Worm (Caenorhabditis elegans) whole organism, dauer: Measurements from ENCODE around the gene inpp-4B.
"Not testable (repeated sequence)": the region's sequence is repeated elsewhere in the genome, so short reads cannot be mapped to it uniquely, and the experiment has no call there.

Experiments used
- unc-62 ChIP-seq: sonication (generic microtip); optimal IDR thresholded peaks from 2 replicates; lab custom pipeline; 2017; ENCODE audit warnings: missing biosample characterization, missing genetic modification reagents, missing genetic modification characterization

Gene inpp-4B

DNA sequence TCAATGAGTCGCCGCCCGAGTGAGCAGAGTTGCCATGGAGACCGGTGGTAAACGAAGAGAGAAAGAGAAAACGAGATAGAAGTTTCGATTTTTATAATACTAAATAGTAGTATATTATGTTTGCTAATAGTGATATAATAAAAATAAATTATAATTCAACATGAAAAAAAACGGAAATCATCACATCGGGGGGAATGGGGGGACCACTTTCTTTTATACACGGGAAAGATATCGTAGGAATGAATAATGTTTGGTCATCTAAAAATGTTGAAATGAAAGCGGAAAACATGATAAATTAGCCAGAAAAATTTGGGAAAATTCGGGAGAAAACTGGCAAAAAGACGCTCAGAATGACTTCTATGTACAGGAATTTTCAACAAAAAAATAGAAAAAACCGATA lies 5.0 kb downstream of the inpp-4B start, which contains the start of gene bbs-5:
Gene bbs-5, minus strand, starts transcription at position 101 of the 400 bp plus-strand sequence.
- no peak for TF ChIP-seq unc-62 (GFP tag; lab: Kevin White, UChicago)

DNA sequence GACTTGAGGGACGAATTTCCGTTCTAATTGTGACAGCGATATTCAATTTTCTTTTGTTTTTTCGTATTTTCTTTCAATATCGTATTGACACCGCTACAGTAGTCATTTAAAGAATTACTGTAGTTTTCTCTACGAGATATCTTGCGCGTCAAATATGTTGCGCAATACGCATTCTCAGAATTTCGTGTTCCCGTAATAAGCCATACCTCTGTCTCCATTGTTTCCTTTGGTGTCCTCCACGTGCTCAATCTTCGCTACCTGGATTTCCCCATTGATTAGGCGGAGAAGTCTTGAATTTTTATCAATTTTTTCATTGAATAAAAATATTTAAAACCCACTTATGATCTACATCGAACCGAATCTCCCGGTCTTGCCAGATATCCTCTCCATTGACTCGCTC lies 5.4 kb downstream of the inpp-4B start:
- no peak for TF ChIP-seq unc-62 (GFP tag; lab: Kevin White, UChicago)

DNA sequence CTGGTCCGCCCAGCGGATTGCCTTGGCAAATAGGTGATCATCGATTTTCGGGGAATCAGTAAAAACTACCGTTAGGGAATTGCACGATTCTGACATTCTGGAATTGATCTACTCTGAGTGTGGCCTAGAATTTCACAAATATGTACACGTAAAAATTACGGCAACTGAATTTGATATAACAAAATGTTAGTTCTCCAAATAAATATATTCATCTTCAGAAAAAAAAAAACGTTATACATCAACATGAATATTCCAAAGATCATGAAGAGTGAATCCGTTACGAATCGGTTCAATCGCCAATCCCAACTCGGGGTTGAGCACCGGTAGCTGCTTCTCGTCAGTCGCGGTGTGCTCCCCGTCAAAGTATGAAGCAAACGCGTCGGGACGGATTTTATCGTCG lies 8.0 kb downstream of the inpp-4B start, which contains the start of gene rip-1:
Gene rip-1, minus strand, starts transcription at position 101 of the 400 bp plus-strand sequence.
- no peak for TF ChIP-seq unc-62 (GFP tag; lab: Kevin White, UChicago)

DNA sequence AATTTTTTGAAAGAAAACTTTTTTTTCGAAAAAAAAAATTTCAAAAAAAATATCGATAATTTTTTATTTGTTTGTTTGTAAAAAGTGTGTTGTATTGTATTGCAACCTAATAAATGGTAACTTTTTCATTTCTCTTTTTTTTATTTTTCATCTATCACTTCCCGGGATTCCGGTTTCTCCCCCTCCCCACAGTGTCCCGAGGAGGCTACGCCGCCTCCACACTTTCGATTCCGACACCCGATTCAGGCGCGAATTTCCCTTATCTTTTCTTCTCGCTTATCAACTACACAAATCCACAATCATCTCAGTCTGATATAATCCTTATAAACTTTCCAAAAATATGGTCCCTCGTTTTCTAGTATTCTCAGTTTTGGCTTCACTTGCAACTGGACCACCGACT lies 12.1 kb downstream of the inpp-4B start, which contains the start of gene R01H10.4:
Gene R01H10.4, plus strand, starts transcription at position 236 of the 400 bp plus-strand sequence.
- no peak for TF ChIP-seq unc-62 (GFP tag; lab: Kevin White, UChicago)

DNA sequence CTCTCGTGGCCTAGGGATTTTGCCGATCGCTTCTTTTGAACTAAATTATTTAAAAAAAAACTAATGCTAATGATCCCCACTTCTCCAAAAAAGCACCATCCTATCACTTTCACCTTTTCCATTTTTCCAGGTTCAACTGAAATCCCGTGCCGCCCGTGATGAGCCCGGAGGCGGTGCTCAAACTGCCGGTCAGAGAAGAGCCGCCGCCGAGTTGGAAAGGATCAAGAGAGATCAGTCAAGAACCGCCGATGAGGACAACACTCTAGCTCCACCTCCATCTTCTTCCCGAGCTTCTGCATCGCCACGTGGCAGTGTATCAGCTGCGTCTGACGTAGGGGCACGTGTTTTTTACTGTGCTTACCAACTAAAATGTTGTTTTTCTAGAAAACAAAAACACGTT lies 13.3 kb downstream of the inpp-4B start:
- TF ChIP-seq unc-62 (GFP tag; lab: Kevin White, UChicago): no peak

DNA sequence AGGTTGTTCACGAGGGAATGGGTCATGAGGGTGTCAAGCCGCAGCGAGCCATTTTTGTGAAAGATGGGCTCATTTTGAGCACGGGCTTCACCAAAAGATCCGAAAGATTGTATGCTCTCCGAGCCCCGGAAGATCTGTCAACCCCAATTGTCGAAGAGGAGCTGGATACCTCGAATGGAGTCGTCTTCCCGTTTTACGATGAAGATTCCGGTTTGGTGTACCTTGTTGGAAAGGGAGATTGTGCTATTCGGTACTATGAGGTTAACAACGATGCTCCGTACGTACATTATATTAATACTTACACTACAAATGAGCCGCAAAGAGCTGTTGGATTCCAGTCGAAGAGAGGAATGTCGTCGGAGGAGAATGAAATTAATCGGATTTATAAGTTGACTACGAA lies 15.6 kb downstream of the inpp-4B start:
- no peak for TF ChIP-seq unc-62 (GFP tag; lab: Kevin White, UChicago)

DNA sequence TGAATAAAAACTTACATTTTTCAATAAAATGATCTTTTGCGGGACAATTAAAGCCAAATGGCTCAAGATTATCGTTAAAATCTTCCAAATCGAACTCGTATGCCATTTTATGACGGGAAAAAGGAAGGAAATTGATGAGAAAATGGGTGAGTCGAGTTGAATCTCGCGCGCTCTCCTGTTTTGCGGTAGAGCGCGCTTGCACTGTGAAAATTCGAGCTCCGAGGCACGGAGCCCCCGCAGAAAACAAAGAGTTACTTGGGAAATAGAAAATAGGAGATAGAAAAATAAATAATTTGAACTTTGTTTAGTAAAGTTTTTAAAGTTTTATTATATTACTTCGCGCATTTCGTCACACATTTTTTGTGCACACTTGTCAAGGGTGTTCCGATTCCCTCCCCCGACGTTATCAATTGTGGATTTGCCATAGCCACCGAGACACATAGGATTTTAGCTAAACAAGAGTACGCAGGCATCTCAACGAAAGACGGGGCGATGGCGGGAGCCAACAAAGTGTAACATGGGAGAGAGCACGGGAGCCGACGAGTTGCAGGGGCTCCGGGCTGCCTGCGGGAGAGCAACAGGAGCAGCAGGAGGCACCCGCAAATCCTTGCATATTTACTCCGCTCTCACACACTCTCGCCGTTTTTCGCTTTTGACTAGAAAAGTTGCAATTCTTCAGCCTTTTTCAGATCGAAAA lies 18.1 kb downstream of the inpp-4B start, which contains the start of the genes div-1 and cor-1:
Gene div-1, minus strand, starts transcription at position 119 of the 697 bp plus-strand sequence.
Gene cor-1, plus strand, starts transcription at position 671 of the 697 bp plus-strand sequence.
- TF ChIP-seq unc-62 (GFP tag; lab: Kevin White, UChicago): no peak

DNA sequence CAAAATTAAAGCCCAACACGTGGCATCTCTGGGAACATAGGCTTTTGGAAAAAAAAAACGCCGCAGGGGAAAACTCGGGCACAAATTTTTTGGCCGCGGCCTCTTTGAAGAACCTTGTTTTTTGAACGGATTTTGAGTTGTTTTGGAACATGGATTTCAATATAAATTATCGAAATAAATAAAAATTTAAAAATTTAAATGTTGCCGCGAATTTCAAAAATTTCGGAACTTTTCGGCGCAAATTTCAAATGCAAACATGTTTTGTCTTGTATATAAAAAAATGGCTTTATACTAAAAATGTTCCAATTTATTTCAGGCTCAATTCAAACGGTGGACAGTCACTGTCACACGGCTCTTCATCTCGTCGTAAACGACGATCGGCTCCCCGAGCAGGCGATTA lies 22.7 kb downstream of the inpp-4B start:
- TF ChIP-seq unc-62 (GFP tag; lab: Kevin White, UChicago): no peak

DNA sequence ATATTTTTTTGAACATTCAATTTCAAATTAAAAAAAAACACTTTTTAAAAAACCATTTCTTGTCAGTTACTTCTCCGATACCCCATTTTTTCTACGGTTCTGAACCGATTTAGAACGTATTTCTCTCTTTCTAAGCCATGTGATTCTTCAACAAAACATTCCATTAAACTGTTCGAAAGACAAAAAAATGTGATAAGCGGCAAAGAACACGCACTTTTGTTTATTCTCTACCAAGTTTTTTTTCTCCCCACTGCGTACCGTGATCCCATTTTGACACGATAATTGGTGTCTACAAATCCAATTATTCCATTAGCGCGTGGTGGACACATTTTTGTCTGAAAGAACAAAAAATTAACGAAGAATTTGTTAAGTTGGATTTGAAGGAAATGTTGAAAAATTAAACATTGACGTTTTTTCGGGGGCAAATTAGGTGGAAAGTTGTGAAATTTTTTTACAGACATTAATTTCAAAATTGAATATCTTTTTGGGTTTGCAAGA lies 25.3 kb downstream of the inpp-4B start:
- TF ChIP-seq unc-62 (GFP tag; lab: Kevin White, UChicago): no peak

DNA sequence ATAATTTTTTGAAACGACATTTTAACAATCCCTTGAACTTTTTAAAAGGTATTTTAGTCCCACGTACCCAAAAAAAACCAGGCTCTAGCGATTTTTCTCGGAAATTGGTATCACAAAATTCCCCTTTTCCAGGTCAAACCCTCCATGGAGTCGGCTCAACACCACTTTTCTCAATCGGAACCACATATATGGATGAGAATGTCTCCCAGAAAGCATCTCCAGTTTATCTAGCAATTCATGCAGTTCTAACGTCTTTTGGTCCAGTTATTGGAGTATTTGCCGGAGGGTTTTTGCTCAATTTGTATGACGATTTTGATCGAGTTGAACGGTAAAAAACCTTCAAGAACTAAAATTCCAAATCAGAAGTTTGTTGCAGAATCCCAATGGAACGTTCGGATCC lies 26.6 kb downstream of the inpp-4B start:
- TF ChIP-seq unc-62 (GFP tag; lab: Kevin White, UChicago): no peak

DNA sequence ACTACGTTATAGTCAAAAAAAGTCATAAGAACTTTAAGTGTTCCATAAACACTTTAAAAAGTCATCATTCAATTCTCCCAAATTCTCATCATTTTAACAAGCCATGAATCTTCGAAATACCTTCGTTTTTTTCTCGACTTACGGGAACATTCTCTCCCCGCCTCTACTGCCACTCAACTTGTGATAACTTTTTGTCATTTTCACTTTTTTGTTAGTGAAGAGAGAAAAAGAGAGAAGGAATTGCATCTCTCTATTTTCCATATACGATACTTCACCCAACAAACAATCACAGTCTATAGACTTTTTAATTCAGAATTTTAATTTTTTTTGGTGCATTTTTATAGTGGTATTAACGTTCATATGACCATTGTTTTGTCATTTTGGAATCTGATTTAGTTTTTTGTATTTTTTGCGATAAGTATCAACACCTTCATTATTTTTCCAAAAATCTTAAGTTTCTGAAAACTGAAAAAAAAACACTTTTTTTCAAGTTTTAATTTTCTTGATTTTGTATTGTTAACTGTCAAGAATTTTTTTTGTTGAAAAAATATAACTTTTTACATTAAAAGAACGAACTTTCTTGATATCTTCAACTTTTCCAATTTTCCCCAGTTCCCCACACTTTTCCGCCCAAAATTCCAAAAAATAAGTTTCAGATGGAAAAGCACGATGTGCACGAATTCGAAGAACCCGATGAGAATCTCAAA lies 28.1 kb downstream of the inpp-4B start, which contains the start of gene Y70G10A.3:
Gene Y70G10A.3, plus strand, starts transcription at position 657 of the 707 bp plus-strand sequence.
- no peak for TF ChIP-seq unc-62 (GFP tag; lab: Kevin White, UChicago)

DNA sequence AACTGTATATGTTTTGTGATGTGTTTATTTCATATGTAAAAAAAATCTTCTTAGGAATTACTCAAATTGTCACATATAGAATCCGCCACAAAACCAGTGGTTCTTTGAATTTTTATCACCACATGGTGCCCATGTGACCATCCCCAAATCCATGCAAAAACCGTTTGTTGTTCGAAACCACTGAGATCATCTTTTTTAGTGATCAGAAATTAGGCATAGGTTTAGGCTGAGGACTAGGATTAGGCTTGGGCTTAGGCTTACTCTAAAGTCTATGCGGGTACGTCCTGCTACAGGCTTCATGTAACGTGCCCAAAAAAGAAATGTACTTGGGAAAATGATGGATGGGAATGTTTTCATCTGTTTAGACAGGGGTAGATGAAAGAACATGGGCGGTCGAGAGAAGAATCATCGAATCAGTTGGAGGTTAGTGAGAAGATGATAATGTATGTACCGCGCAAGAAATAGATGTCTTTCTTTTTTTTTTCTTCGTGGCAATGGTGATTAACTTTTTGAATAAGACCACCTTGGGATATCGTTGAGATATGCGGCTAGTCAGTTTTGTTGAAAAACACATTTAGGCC lies 30.3 kb downstream of the inpp-4B start:
- TF ChIP-seq unc-62 (GFP tag; lab: Kevin White, UChicago): no peak

DNA sequence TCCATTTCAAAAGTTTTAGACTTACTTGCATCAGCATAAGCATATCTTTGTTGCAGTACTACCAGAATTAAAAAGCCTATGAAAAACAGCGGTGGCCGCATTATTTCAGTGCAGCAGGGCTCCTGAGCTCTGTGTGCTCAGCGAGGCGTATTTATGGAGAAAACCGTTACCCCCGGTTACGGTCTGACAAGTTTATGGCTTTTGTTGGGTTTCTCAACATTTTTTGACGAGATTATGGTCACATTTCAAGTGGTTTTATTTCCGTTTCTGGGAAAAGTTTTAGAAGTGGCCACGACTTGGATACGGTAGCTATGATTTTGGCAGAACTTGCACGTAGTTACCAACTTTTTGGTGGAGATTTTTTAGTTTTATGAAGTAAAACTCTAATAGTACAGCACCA lies 32.7 kb downstream of the inpp-4B start, which contains the start of gene paml-1:
Gene paml-1, minus strand, starts transcription at position 101 of the 400 bp plus-strand sequence.
- no peak for TF ChIP-seq unc-62 (GFP tag; lab: Kevin White, UChicago)

DNA sequence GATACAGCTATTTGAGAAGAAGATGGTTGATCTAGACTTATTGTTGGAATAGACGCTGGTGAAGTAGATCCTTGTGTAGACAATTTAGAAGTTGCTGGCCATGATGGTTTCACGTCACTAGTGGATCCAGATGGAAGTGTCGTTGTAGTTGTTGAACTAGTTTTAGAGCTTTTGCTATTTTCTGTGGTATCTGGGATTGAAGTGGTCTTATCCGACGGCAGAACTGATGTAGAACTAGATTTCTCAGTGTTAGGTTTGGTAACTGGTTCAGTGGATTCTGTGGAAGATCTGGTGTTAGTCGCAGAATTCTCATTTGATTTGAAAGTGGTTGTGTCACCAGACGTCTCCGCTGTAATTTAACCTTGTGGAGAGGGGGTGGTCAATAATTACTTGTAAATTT lies 35.0 kb downstream of the inpp-4B start:
- TF ChIP-seq unc-62 (GFP tag; lab: Kevin White, UChicago): no peak

DNA sequence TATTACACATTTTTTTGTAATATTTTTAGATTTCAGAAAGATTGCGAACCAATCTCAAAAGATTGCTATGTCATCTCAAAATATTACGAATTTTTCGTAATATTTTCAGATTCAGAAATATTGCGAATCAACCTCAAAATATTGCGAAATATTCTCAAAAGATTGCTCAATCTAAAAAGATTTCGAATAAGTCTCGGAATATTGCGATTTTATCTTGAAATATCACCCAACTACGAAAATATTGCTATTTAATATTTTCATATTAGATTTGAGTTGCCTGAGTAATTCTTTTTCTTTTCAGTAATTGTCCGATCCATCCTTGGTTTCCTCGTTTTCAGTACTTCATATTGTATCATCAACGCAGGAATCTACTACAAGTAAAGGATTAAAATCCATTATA lies 44.8 kb downstream of the inpp-4B start, which contains the start of gene Y70G10A.4:
Gene Y70G10A.4, plus strand, starts transcription at position 301 of the 400 bp plus-strand sequence.
- TF ChIP-seq unc-62 (GFP tag; lab: Kevin White, UChicago): not testable (repeated sequence)

DNA sequence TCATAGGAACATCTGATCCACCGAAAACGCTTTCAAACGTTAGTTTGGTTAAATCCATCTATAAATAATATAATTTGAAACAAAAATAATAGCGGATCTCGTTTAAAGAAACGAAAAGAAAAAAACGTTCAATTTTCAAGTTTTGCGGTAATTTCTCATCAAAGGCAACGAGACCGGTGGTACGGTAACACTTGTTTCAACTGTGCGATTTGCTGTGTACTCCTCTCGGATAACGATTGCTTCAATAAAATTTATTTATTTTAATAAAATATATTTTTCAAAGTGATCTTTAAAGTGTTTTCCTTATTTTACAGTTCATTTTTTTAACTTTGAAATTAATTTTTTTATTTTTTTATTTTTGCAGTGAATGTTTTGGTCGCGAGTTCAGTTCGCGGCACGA lies 48.1 kb downstream of the inpp-4B start, which contains the start of the genes rde-4 and cox-14:
Gene rde-4, minus strand, starts transcription at position 60 of the 400 bp plus-strand sequence.
Gene cox-14, plus strand, starts transcription at position 356 of the 400 bp plus-strand sequence.
- no peak for TF ChIP-seq unc-62 (GFP tag; lab: Kevin White, UChicago)
